Worm (Caenorhabditis elegans) whole organism, midembryonic: ENCODE data around the gene pcp-2.

Experiments
- T22C8.4 ChIP-seq: fragments of 200-800 bp; sonication (Bioruptor generic); IDR thresholded peaks from 2 replicates; pipeline ENCODE4 v1.3.6; 2022; ENCODE audit warnings: missing genetic modification characterization, missing compliant biosample characterization
- cog-1 ChIP-seq: sonication (generic microtip); optimal IDR thresholded peaks from 2 replicates; lab custom pipeline; 2016; ENCODE audit warnings: missing genetic modification characterization, missing compliant biosample characterization
- flt-1 ChIP-seq: fragments of 200-800 bp; sonication (Bioruptor generic); IDR thresholded peaks from 2 replicates; pipeline ENCODE4 v1.3.6; 2022; ENCODE audit warnings: missing genetic modification characterization, missing compliant biosample characterization
- klf-2 ChIP-seq: fragments of 200-800 bp; sonication (Bioruptor generic); conservative IDR thresholded peaks from 2 replicates; pipeline ENCODE4 v1.3.6; 2022; ENCODE audit warnings: missing genetic modification reagents, missing genetic modification characterization, missing compliant biosample characterization
- med-1 ChIP-seq: sonication (generic microtip); optimal IDR thresholded peaks from 2 replicates; lab custom pipeline; 2017; ENCODE audit warnings: missing genetic modification characterization, mild to moderate bottlenecking, missing compliant biosample characterization, antibody characterized with exemption, missing genetic modification reagents; ENCODE audit not compliant: insufficient read depth
- ref-1 ChIP-seq: fragments of 200-800 bp; sonication (Bioruptor generic); conservative IDR thresholded peaks from 2 replicates; pipeline ENCODE4 v1.3.6; 2022; ENCODE audit warnings: missing genetic modification reagents, missing genetic modification characterization, missing compliant biosample characterization
- tab-1 ChIP-seq: fragments of 200-800 bp; sonication (Bioruptor generic); IDR thresholded peaks from 2 replicates; pipeline ENCODE4 v1.3.6; 2022; ENCODE audit warnings: missing genetic modification characterization, missing compliant biosample characterization
- ztf-23 ChIP-seq: fragments of 200-800 bp; sonication (Bioruptor generic); IDR thresholded peaks from 2 replicates; pipeline ENCODE4 v1.3.6; 2022; ENCODE audit warnings: missing genetic modification reagents, missing genetic modification characterization, missing compliant biosample characterization
- ztf-29 ChIP-seq: fragments of 200-800 bp; sonication (Bioruptor generic); IDR thresholded peaks from 2 replicates; pipeline ENCODE4 v1.3.6; 2022; ENCODE audit warnings: missing genetic modification reagents, missing genetic modification characterization, missing compliant biosample characterization

pcp-2 gene

ce11 chrIV:9114078-9114477 is 50.8 kb downstream of the pcp-2 start:
- TF ChIP-seq tab-1 (no peak), ztf-29 (GFP tag; lab: Robert Waterston, UW) (no peak), klf-2 (GFP tag; lab: Robert Waterston, UW) (no peak), flt-1 (GFP tag; lab: Robert Waterston, UW) (no peak), ref-1 (GFP tag; lab: Robert Waterston, UW) (no peak), cog-1 (tag; lab: Kevin White, UChicago) (no peak), T22C8.4 (GFP tag; lab: Robert Waterston, UW) (no peak), med-1 (no peak), ztf-23 (GFP tag; lab: Robert Waterston, UW) (no peak)

DNA sequence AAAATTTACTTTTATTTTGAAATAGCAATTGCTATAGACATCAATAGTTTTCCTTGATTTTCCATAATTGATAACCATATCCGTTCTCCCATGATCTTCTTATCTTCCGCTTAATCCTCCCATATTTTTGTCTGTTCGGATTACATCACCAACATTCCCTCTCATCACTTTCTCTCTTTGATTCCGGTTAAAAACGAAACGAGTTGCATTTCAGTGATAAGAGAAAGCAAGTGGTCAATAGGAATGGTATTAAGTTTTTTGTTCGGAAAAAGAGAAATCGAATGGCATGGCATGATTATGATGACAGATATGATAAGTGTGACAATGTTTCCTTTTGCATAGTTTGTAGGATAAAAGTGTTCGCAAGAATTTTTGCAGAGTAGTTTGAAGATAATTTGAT is 52.9 kb downstream of the pcp-2 start:
- TF ChIP-seq med-1 (no peak), cog-1 (tag; lab: Kevin White, UChicago) (no peak), tab-1 (no peak), flt-1 (GFP tag; lab: Robert Waterston, UW) (no peak), ztf-23 (GFP tag; lab: Robert Waterston, UW) (no peak), ztf-29 (GFP tag; lab: Robert Waterston, UW) (no peak), klf-2 (GFP tag; lab: Robert Waterston, UW) (no peak), T22C8.4 (GFP tag; lab: Robert Waterston, UW) (no peak), ref-1 (GFP tag; lab: Robert Waterston, UW) (no peak)
